Worm (Caenorhabditis elegans) whole organism, late embryonic: ENCODE measurements around the gene F39B3.7.
A peak's percentile ranks its signal among the peaks of the same experiment; 100 is the strongest.

Experiments
- C38D4.7 ChIP-seq: fragments of 200-800 bp; sonication (Bioruptor generic); optimal IDR thresholded peaks from 2 replicates; lab custom pipeline; 2018; ENCODE audit warnings: mild to moderate bottlenecking, missing genetic modification characterization, moderate library complexity, missing compliant biosample characterization
- F13H6.1 ChIP-seq: sonication (generic microtip); optimal IDR thresholded peaks from 2 replicates; lab custom pipeline; 2016; ENCODE audit warnings: missing genetic modification characterization, missing compliant biosample characterization
- K02D7.2 ChIP-seq: sonication (generic microtip); optimal IDR thresholded peaks from 2 replicates; lab custom pipeline; 2017; ENCODE audit warnings: mild to moderate bottlenecking, missing genetic modification characterization, missing compliant biosample characterization
- K09A11.1 ChIP-seq: sonication (generic microtip); optimal IDR thresholded peaks from 2 replicates; lab custom pipeline; 2017; ENCODE audit warnings: antibody characterized with exemption, mild to moderate bottlenecking, missing genetic modification characterization, missing compliant biosample characterization; ENCODE audit not compliant: insufficient read depth
- Y22D7AL.16 ChIP-seq: sonication (generic microtip); optimal IDR thresholded peaks from 2 replicates; lab custom pipeline; 2016; ENCODE audit warnings: missing genetic modification characterization, missing compliant biosample characterization
- ahr-1 ChIP-seq: sonication (generic microtip); optimal IDR thresholded peaks from 2 replicates; lab custom pipeline; 2016; ENCODE audit warnings: missing genetic modification characterization, missing compliant biosample characterization
- ama-1 ChIP-seq: fragments of 150-350 bp; optimal IDR thresholded peaks from 2 replicates; lab custom pipeline; 2014
- ceh-18 ChIP-seq: sonication (generic microtip); optimal IDR thresholded peaks from 2 replicates; lab custom pipeline; 2016; ENCODE audit warnings: missing genetic modification characterization, missing compliant biosample characterization
- ceh-19 ChIP-seq: fragments of 200-800 bp; sonication (Bioruptor generic); optimal IDR thresholded peaks from 2 replicates; lab custom pipeline; 2018; ENCODE audit warnings: mild to moderate bottlenecking, missing genetic modification characterization, missing compliant biosample characterization
- ceh-2 ChIP-seq: sonication (generic microtip); optimal IDR thresholded peaks from 2 replicates; lab custom pipeline; 2016; ENCODE audit warnings: missing genotype, missing genetic modification characterization, missing compliant biosample characterization
- ceh-24 ChIP-seq: sonication (generic microtip); optimal IDR thresholded peaks from 2 replicates; lab custom pipeline; 2016; ENCODE audit warnings: mild to moderate bottlenecking, missing genetic modification characterization, missing compliant biosample characterization
- ceh-30 ChIP-seq: fragments of 150-350 bp; optimal IDR thresholded peaks from 2 replicates; lab custom pipeline; 2014; ENCODE audit warnings: missing biosample characterization, missing genetic modification characterization
- ceh-31 ChIP-seq: sonication (generic microtip); optimal IDR thresholded peaks from 2 replicates; lab custom pipeline; 2016; ENCODE audit warnings: missing genetic modification characterization, missing compliant biosample characterization
- ceh-34 ChIP-seq: sonication (generic microtip); optimal IDR thresholded peaks from 2 replicates; lab custom pipeline; 2016; ENCODE audit warnings: mild to moderate bottlenecking, missing genetic modification characterization, missing compliant biosample characterization
- ceh-48 ChIP-seq: sonication (generic microtip); optimal IDR thresholded peaks from 2 replicates; lab custom pipeline; 2016; ENCODE audit warnings: missing genetic modification characterization, inconsistent platforms, missing compliant biosample characterization
- ceh-9 ChIP-seq: sonication (generic microtip); optimal IDR thresholded peaks from 2 replicates; lab custom pipeline; 2016; ENCODE audit warnings: mild to moderate bottlenecking, missing genetic modification characterization, inconsistent platforms, missing compliant biosample characterization
- che-1 ChIP-seq: sonication (generic microtip); optimal IDR thresholded peaks from 2 replicates; lab custom pipeline; 2016; ENCODE audit warnings: mild to moderate bottlenecking, missing genetic modification characterization, missing compliant biosample characterization
- elt-2 ChIP-seq: sonication (generic microtip); optimal IDR thresholded peaks from 2 replicates; lab custom pipeline; 2016; ENCODE audit warnings: missing genetic modification reagents, missing genetic modification characterization, missing compliant biosample characterization
- eyg-1 ChIP-seq: sonication (generic microtip); optimal IDR thresholded peaks from 2 replicates; lab custom pipeline; 2016; ENCODE audit warnings: missing genotype, missing genetic modification characterization, missing compliant biosample characterization
- fax-1 ChIP-seq: sonication (generic microtip); optimal IDR thresholded peaks from 2 replicates; lab custom pipeline; 2016; ENCODE audit warnings: missing genotype, missing genetic modification characterization, missing compliant biosample characterization
- fkh-10 ChIP-seq: fragments of 150-350 bp; optimal IDR thresholded peaks from 2 replicates; lab custom pipeline; 2014; ENCODE audit warnings: missing biosample characterization, missing genetic modification reagents, missing genetic modification characterization
- fkh-6 ChIP-seq: sonication (generic microtip); optimal IDR thresholded peaks from 2 replicates; lab custom pipeline; 2016; ENCODE audit warnings: missing genetic modification characterization, missing compliant biosample characterization
- gmeb-2 ChIP-seq: sonication (generic microtip); optimal IDR thresholded peaks from 2 replicates; lab custom pipeline; 2016; ENCODE audit warnings: missing genetic modification characterization, inconsistent platforms, missing compliant biosample characterization
- hlh-6 ChIP-seq: sonication (generic microtip); optimal IDR thresholded peaks from 2 replicates; lab custom pipeline; 2016; ENCODE audit warnings: missing genotype, missing genetic modification characterization, missing compliant biosample characterization
- lim-6 ChIP-seq: sonication (generic microtip); optimal IDR thresholded peaks from 2 replicates; lab custom pipeline; 2016; ENCODE audit warnings: missing genetic modification characterization, missing compliant biosample characterization
- lin-11 ChIP-seq: fragments of 200-800 bp; sonication (Bioruptor generic); optimal IDR thresholded peaks from 2 replicates; lab custom pipeline; 2018; ENCODE audit warnings: mild to moderate bottlenecking, missing genetic modification characterization, missing compliant biosample characterization
- madf-2 ChIP-seq: sonication (generic microtip); optimal IDR thresholded peaks from 2 replicates; lab custom pipeline; 2017; ENCODE audit warnings: missing genetic modification characterization, missing compliant biosample characterization
- mec-3 ChIP-seq: sonication (generic microtip); optimal IDR thresholded peaks from 2 replicates; lab custom pipeline; 2016; ENCODE audit warnings: borderline replicate concordance, missing genetic modification characterization, missing compliant biosample characterization
- nhr-11 ChIP-seq: fragments of 150-350 bp; optimal IDR thresholded peaks from 2 replicates; lab custom pipeline; 2014; ENCODE audit warnings: missing biosample characterization, missing genetic modification characterization
- odd-2 ChIP-seq: sonication (generic microtip); optimal IDR thresholded peaks from 2 replicates; lab custom pipeline; 2017; ENCODE audit warnings: antibody characterized with exemption, mild to moderate bottlenecking, missing genetic modification characterization, missing compliant biosample characterization
- pag-3 ChIP-seq: sonication (generic microtip); optimal IDR thresholded peaks from 2 replicates; lab custom pipeline; 2016; ENCODE audit warnings: missing compliant biosample characterization, missing genetic modification characterization, borderline replicate concordance
- pax-1 ChIP-seq: fragments of 150-350 bp; optimal IDR thresholded peaks from 2 replicates; lab custom pipeline; 2014; ENCODE audit warnings: missing biosample characterization, missing genetic modification characterization
- pha-4 ChIP-seq: fragments of 150-350 bp; optimal IDR thresholded peaks from 2 replicates; lab custom pipeline; 2018; ENCODE audit warnings: missing biosample characterization, missing genetic modification reagents, missing genetic modification characterization
- pqm-1 ChIP-seq: sonication (generic microtip); optimal IDR thresholded peaks from 2 replicates; lab custom pipeline; 2016; ENCODE audit warnings: missing genetic modification characterization, missing compliant biosample characterization
- pros-1 ChIP-seq: fragments of 150-350 bp; optimal IDR thresholded peaks from 2 replicates; lab custom pipeline; 2014; ENCODE audit warnings: missing biosample characterization, missing genetic modification reagents, missing genetic modification characterization
- ref-2 ChIP-seq: sonication (generic microtip); optimal IDR thresholded peaks from 2 replicates; lab custom pipeline; 2016; ENCODE audit warnings: missing genetic modification characterization, missing compliant biosample characterization
- sox-2 ChIP-seq: fragments of 200-800 bp; sonication (Bioruptor generic); IDR thresholded peaks from 2 replicates; pipeline ENCODE4 v1.3.6; 2022; ENCODE audit warnings: missing genetic modification reagents, missing genetic modification characterization, missing compliant biosample characterization
- tbx-7 ChIP-seq: sonication (generic microtip); optimal IDR thresholded peaks from 2 replicates; lab custom pipeline; 2016; ENCODE audit warnings: missing genotype, missing genetic modification characterization, missing compliant biosample characterization
- unc-42 ChIP-seq: sonication (generic microtip); optimal IDR thresholded peaks from 2 replicates; lab custom pipeline; 2016; ENCODE audit warnings: missing genotype, missing genetic modification characterization, missing compliant biosample characterization
- unc-55 ChIP-seq: sonication (generic microtip); optimal IDR thresholded peaks from 2 replicates; lab custom pipeline; 2017; ENCODE audit warnings: missing biosample characterization, missing genetic modification reagents, missing genetic modification characterization
- unc-86 ChIP-seq: sonication (generic microtip); optimal IDR thresholded peaks from 2 replicates; lab custom pipeline; 2016; ENCODE audit warnings: missing genetic modification characterization, missing compliant biosample characterization
- zip-5 ChIP-seq: sonication (generic microtip); optimal IDR thresholded peaks from 2 replicates; lab custom pipeline; 2016; ENCODE audit warnings: missing genetic modification characterization, missing compliant biosample characterization
- ztf-16 ChIP-seq: sonication (generic microtip); optimal IDR thresholded peaks from 2 replicates; lab custom pipeline; 2017; ENCODE audit warnings: missing genetic modification characterization, missing compliant biosample characterization

The F39B3.7 gene

DNA sequence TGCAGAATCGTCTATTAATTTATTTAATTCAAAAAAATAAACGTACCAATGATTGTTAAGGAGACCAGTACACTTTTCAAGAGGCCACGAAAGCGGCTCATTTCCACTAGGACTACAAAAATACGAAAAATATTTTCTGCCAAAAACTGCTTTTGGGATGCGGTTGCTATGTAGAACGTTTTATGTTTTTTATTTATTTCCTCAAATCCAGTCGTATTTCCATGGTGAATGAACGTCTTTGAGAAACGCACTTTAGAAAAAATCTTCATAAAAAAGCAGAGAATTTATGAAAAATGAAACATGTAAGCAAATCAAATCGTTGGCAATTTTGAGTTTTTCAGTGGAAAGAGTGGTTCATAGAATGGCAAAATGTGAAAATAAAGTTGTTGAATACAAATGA is at the start of gene F39B3.7:
Gene F39B3.7 (minus strand): TSS at position 101 of the 400 bp plus-strand sequence.
- TF ChIP-seq pag-3 (tag; lab: Kevin White, UChicago) (no peak), che-1 (tag; lab: Kevin White, UChicago) (no peak), C38D4.7 (GFP tag; lab: Kevin White, UChicago) (no peak)

DNA sequence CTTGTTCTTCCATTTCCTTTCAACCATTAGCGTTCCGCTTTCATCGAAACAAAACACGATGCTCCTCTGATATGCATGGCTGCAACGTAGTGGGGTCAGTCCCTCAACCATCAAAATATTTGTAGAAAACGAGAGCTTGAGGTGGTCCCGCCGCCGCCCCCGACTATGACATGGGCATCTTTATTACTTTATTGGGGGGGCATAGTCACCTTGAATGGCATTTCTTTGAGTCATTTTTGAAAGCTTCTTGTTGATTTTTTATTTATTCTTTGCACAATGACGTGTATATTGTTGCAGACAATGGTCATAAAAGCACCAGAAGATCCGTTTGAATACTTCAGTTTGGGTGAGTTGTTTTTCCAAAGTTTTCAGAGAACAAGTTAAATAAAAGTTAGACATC is 47.0 kb upstream of the F39B3.7 start, which contains the start of gene ncs-7:
Gene ncs-7 (plus strand): TSS at position 301 of the 400 bp plus-strand sequence.
- TF ChIP-seq lim-6 (tag; lab: Kevin White, UChicago) = no peak
- TF ChIP-seq ceh-31 (tag; lab: Kevin White, UChicago) = no peak
- no peak for TF ChIP-seq ceh-34 (tag; lab: Kevin White, UChicago)
- TF ChIP-seq tbx-7 (tag; lab: Kevin White, UChicago) = no peak
- TF ChIP-seq ztf-16 (tag; lab: Kevin White, UChicago) = no peak
- no peak for TF ChIP-seq madf-2 (tag; lab: Kevin White, UChicago)

DNA sequence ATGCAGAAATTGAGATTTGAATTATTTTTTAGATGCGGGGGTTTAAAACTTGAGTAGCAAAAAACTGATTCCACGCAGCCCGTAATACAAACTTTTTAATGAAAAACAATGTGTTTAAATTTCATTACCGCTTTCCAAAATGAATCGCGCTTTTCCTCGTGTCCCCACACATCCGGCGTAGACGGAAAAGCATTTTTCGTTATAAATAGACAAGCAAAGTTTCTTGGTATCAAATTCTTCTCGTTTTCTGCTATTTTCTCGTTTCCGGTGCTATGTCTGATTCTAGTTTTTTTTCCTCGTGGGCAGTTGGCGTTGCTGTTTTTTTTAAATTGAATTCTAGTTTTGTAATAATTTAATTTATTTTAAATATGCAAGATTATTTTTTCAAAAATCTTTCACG is 45.7 kb upstream of the F39B3.7 start:
- TF ChIP-seq nhr-11 (tag; lab: Kevin White, UChicago) (no peak), ahr-1 (tag; lab: Kevin White, UChicago) (no peak), ceh-9 (tag; lab: Kevin White, UChicago) (no peak), unc-86 (tag; lab: Kevin White, UChicago) (no peak), pros-1 (tag; lab: Kevin White, UChicago) (no peak), ceh-18 (tag; lab: Kevin White, UChicago) (no peak), hlh-6 (no peak), gmeb-2 (no peak), ceh-24 (tag; lab: Kevin White, UChicago) (no peak), unc-55 (GFP tag; lab: Kevin White, UChicago) (no peak), K02D7.2 (tag; lab: Kevin White, UChicago) (no peak), F13H6.1 (tag; lab: Kevin White, UChicago) (no peak)

DNA sequence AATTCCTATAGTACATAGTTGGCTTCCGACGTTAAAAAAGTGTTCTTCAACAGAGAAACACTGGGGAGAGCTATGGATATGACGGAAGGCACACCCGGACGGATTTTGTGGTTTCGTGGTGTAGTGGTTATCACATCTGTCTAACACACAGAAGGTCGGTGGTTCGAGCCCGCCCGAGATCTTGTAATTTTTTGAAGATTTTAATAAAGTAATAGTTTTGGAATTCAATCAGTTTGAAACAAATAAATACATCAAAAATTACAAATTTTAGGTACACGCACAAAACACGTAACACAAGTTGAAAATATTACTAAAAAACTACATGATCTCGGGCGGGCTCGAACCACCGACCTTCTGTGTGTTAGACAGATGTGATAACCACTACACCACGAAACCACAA is 43.9 kb upstream of the F39B3.7 start:
- TF ChIP-seq sox-2 (GFP tag; lab: Robert Waterston, UW) (peak; percentile 20; the same call in 1 of the 2 replicates), mec-3 (tag; lab: Kevin White, UChicago) (no peak), lin-11 (tag; lab: Kevin White, UChicago) (peak; percentile 11)

DNA sequence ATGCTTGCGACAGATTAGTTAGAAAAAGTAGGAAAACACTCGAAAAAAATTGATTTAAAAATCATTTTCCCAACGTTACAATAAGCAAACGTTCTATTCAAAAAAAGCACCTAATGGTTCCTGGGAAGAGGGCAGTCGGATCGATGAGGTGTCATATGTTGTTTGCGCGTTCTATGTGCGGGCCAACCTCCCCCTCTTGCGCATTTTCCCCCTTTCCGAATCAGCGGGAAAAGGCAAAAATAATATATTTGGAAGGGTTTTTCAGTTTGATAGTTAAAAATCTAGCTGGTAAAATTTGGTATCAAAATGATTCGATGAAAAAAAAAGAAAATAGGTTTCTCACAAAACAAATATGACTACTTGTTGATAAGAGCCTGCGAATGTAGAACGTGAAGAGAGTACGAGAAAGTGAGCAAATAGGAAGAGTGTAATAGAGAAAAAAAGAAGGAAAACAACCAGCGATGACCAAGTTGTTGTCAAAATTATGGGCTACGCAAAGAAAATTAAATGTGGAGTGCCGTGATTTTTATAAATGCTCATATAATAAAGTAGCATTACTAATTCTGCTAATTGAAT is 43.2 kb upstream of the F39B3.7 start:
- TF ChIP-seq hlh-6 = no peak
- no peak for TF ChIP-seq ama-1 (lab: Kevin White, UChicago)
- TF ChIP-seq fkh-6 (tag; lab: Kevin White, UChicago) = no peak
- no peak for TF ChIP-seq zip-5 (tag; lab: Kevin White, UChicago)
- no peak for TF ChIP-seq ceh-2 (tag; lab: Kevin White, UChicago)
- peak; percentile 30 for TF ChIP-seq unc-42
- TF ChIP-seq ztf-16 (tag; lab: Kevin White, UChicago) = peak; percentile 8
- TF ChIP-seq unc-86 (tag; lab: Kevin White, UChicago) = no peak
- TF ChIP-seq ahr-1 (tag; lab: Kevin White, UChicago) = no peak
- no peak for TF ChIP-seq eyg-1 (tag; lab: Kevin White, UChicago)
- TF ChIP-seq ceh-30 (tag; lab: Kevin White, UChicago) = no peak
- peak; percentile 34 for TF ChIP-seq K09A11.1 (tag; lab: Kevin White, UChicago)
- TF ChIP-seq odd-2 (tag; lab: Kevin White, UChicago) = no peak
- peak; percentile 37 for TF ChIP-seq madf-2 (tag; lab: Kevin White, UChicago)
- no peak for TF ChIP-seq F13H6.1 (tag; lab: Kevin White, UChicago)
- TF ChIP-seq elt-2 (tag; lab: Kevin White, UChicago) = no peak
- no peak for TF ChIP-seq lim-6 (tag; lab: Kevin White, UChicago)
- TF ChIP-seq ref-2 (tag; lab: Kevin White, UChicago) = peak; percentile 39
- no peak for TF ChIP-seq Y22D7AL.16
- peak; percentile 23 for TF ChIP-seq ceh-18 (tag; lab: Kevin White, UChicago)
- TF ChIP-seq fkh-10 (GFP tag; lab: Kevin White, UChicago) = no peak
- no peak for TF ChIP-seq pha-4
- TF ChIP-seq pqm-1 (tag; lab: Kevin White, UChicago) = no peak
- TF ChIP-seq C38D4.7 (GFP tag; lab: Kevin White, UChicago) = no peak
- TF ChIP-seq ceh-48 (tag; lab: Kevin White, UChicago) = peak; percentile 68
- TF ChIP-seq lin-11 (tag; lab: Kevin White, UChicago) = peak; percentile 2
- no peak for TF ChIP-seq pax-1 (tag; lab: Kevin White, UChicago)
- no peak for TF ChIP-seq ceh-19 (GFP tag; lab: Kevin White, UChicago)
- TF ChIP-seq sox-2 (GFP tag; lab: Robert Waterston, UW) = no peak
- TF ChIP-seq ceh-9 (tag; lab: Kevin White, UChicago) = no peak
- no peak for TF ChIP-seq pag-3 (tag; lab: Kevin White, UChicago)
- TF ChIP-seq fax-1 (tag; lab: Kevin White, UChicago) = no peak
